Worm (Caenorhabditis elegans) whole organism, L1 larva: ENCODE measurements around the gene F39E9.6.

Experiments
- aha-1 ChIP-seq: fragments of 150-350 bp; optimal IDR thresholded peaks from 2 replicates; lab custom pipeline; 2014; ENCODE audit warnings: missing biosample characterization, missing genetic modification characterization
- alr-1 ChIP-seq: fragments of 200-800 bp; sonication (Bioruptor generic); optimal IDR thresholded peaks from 2 replicates; lab custom pipeline; 2018; ENCODE audit warnings: borderline replicate concordance, mild to moderate bottlenecking, missing genetic modification characterization, missing compliant biosample characterization
- efl-1 ChIP-seq, 4 experiments: fragments of 150-350 bp; optimal IDR thresholded peaks in 3 of 4; peaks in 1 of 4; 1 replicate in 1 of 4; 2 replicates in 3 of 4; lab custom pipeline; 2014; ENCODE audit warnings: missing biosample characterization in 2 of 4, missing genetic modification characterization in 2 of 4, missing genetic modification reagents in 2 of 4
- nhr-47 ChIP-seq: sonication (generic microtip); optimal IDR thresholded peaks from 2 replicates; lab custom pipeline; 2016; ENCODE audit warnings: mild to moderate bottlenecking, missing genetic modification characterization, moderate library complexity, missing compliant biosample characterization
- nhr-85 ChIP-seq: sonication (generic microtip); peaks from one replicate; lab custom pipeline; 2016; ENCODE audit warnings: missing genetic modification characterization, inconsistent platforms, missing compliant biosample characterization
- skn-1 ChIP-seq: fragments of 150-350 bp; optimal IDR thresholded peaks from 2 replicates; lab custom pipeline; 2014; ENCODE audit warnings: missing biosample characterization, missing genetic modification characterization
- unc-86 ChIP-seq: sonication (generic microtip); optimal IDR thresholded peaks from 2 replicates; lab custom pipeline; 2016; ENCODE audit warnings: missing genetic modification characterization, missing compliant biosample characterization
- zag-1 ChIP-seq: fragments of 150-350 bp; optimal IDR thresholded peaks from 2 replicates; lab custom pipeline; 2014; ENCODE audit warnings: missing biosample characterization, missing genetic modification characterization

F39E9.6 gene

DNA sequence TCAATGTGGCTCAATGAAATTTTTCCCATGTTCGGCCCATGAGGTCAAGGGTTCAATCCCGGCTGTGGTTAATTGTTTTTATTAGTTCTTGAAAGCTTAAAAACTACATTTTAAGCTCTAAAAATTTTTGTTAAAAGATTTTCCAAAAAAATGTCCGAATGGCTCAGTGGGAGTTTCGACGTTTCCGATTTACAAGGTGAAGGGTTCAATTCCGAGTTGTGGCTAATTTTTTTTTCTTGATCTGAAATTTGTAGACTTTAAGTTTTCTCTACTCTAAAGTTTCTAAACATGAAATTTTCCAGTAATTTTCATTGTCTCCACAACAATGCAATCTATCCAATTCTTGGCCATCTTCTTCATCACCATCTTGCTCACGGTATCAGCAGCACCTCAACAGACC is 50.8 kb downstream of the F39E9.6 start, which contains the start of gene F02E11.2:
Gene F02E11.2 (plus strand): TSS at position 301 of the 400 bp plus-strand sequence.
- TF ChIP-seq unc-86 (tag; lab: Kevin White, UChicago) (no peak), zag-1 (tag; lab: Kevin White, UChicago) (no peak), nhr-47 (no peak), skn-1 (no peak), efl-1 (optimal IDR thresholded peaks at IDR 0.05; lab: Kevin White, UChicago) (no peak), efl-1 (GFP tag; optimal IDR thresholded peaks at IDR 0.05 in 1 of 2; lab: Kevin White, UChicago) (no peak), alr-1 (tag; lab: Kevin White, UChicago) (no peak), nhr-85 (tag; lab: Kevin White, UChicago) (no peak), aha-1 (tag; lab: Kevin White, UChicago) (no peak)
